Fruit fly (Drosophila melanogaster): Measurements from ENCODE around the gene CG17544.

The CG17544 gene

dm6 chr2L:19432424-19433015 is 34.2 kb upstream of the CG17544 start, which contains the start of gene Rab9:
Gene Rab9, plus strand, starts transcription at chr2L:19432574.
- TF ChIP-seq CG8478 (optimal IDR thresholded peaks at IDR 0.05) (no peak), pan (optimal IDR thresholded peaks at IDR 0.05) (no peak), EcR (GFP tag; optimal IDR thresholded peaks at IDR 0.05) (no peak), usp (GFP tag; optimal IDR thresholded peaks at IDR 0.05) (no peak), psq (optimal IDR thresholded peaks at IDR 0.05) (no peak), Dll (optimal IDR thresholded peaks at IDR 0.05) (no peak)

dm6 chr2L:19430343-19430742 is 32.0 kb upstream of the CG17544 start, which contains the start of gene RtcB:
Gene RtcB, plus strand, starts transcription at chr2L:19430643.
- TF ChIP-seq usp (GFP tag; optimal IDR thresholded peaks at IDR 0.05) = no peak
- TF ChIP-seq CG8478 (optimal IDR thresholded peaks at IDR 0.05) = no peak
- no peak for TF ChIP-seq pan (optimal IDR thresholded peaks at IDR 0.05)
- no peak for TF ChIP-seq psq (optimal IDR thresholded peaks at IDR 0.05)
- TF ChIP-seq EcR (GFP tag; optimal IDR thresholded peaks at IDR 0.05) = no peak
- TF ChIP-seq Dll (optimal IDR thresholded peaks at IDR 0.05) = no peak

DNA sequence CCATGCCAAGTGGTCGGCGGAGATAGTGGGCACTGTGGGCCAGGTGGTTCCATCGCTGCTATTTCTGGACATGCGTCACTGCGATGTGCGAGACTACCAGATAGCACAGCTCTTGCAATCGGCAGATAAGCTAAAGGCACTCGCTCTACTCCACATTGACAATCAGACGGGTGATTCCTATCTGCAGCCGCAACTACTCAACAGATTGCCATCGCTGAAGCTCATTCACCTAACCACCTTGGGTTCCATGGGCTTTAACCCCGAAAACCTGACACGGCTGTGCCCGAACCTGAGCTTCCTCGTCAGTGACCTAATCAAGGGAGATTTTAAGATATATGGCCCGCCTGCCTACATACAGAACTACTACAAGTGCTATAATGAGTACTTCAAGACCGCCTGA is 31.4 kb upstream of the CG17544 start:
- no peak for TF ChIP-seq Dll (optimal IDR thresholded peaks at IDR 0.05)
- TF ChIP-seq EcR (GFP tag; optimal IDR thresholded peaks at IDR 0.05) = no peak
- TF ChIP-seq usp (GFP tag; optimal IDR thresholded peaks at IDR 0.05) = no peak
- no peak for TF ChIP-seq CG8478 (optimal IDR thresholded peaks at IDR 0.05)
- no peak for TF ChIP-seq pan (optimal IDR thresholded peaks at IDR 0.05)
- TF ChIP-seq psq (optimal IDR thresholded peaks at IDR 0.05) = no peak

DNA sequence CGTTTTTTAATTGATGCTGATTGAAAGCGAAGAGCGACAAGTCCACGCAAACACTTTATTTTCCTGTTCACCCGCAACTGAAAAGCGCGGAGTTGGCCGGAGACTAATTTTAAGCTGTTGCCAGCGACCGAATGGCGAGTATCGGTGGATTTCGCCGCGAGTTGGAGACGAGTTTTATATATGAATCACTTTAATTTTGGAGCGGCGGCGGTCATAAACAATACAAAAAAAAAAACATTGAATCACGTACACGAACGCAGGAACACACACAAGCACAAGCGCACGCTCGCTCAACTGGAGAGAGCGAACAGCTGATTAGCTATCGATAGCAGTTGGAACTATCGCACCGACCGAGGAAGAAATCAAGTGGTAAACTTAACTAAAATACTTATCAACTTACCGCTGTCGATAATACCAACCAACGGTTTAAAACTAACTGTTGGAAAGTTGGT is 28.1 kb upstream of the CG17544 start, which contains the start of gene Pax:
Pax (minus strand) TSS at position 267 of the 452 bp plus-strand sequence.
- peak; percentile 3 for TF ChIP-seq Dll (optimal IDR thresholded peaks at IDR 0.05)
- no peak for TF ChIP-seq psq (optimal IDR thresholded peaks at IDR 0.05)
- no peak for TF ChIP-seq pan (optimal IDR thresholded peaks at IDR 0.05)
- no peak for TF ChIP-seq usp (GFP tag; optimal IDR thresholded peaks at IDR 0.05)

- TF ChIP-seq Dll (optimal IDR thresholded peaks at IDR 0.05) (no peak), pan (optimal IDR thresholded peaks at IDR 0.05) (peak; percentile 53)
Measured at dm6 chr2L:19425765-19426329, 27.6 kb upstream of the CG17544 start.

- TF ChIP-seq psq (optimal IDR thresholded peaks at IDR 0.05) (no peak), Dll (optimal IDR thresholded peaks at IDR 0.05) (no peak), pan (optimal IDR thresholded peaks at IDR 0.05) (no peak), usp (GFP tag; optimal IDR thresholded peaks at IDR 0.05) (no peak), EcR (GFP tag; optimal IDR thresholded peaks at IDR 0.05) (no peak), CG8478 (optimal IDR thresholded peaks at IDR 0.05) (no peak)
Measured at dm6 chr2L:19425105-19425504, 26.8 kb upstream of the CG17544 start.

dm6 chr2L:19424307-19424902 is 26.1 kb upstream of the CG17544 start:
- TF ChIP-seq EcR (GFP tag; optimal IDR thresholded peaks at IDR 0.05) = no peak

DNA sequence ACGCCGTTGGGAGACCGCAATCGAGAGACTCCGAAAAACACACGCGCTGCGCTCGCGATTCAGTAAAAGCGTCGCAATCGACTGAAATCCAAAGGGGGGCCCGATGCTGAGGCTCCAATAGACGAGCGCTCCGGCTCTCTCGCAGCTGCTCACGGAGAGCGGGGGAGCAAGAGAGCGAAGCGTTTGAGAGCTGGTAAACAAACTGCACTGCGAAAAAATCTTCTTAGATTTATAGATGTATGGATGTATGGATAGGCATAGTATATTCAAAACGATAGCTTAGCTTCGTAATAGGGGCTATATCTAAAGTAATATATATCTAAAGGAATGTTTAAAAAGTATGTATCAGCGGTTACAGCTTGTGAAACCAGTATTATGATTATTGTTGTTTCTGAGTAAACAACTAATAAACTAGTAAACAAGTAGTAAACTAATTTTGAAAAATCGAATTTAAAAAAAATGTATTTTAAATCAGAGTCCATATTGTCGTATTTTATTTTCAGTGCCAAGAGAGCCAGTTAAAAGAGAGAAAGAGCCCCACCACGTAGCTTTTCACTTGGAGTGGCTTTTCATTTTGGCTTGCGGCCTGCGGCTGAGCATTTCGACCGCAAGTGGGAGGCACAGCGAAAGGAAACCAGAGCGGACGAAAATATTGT is 25.3 kb upstream of the CG17544 start, which contains the start of the genes Alp12 and CG13085:
Alp12 (plus strand) TSS at position 584 of the 656 bp plus-strand sequence.
CG13085 (plus strand) TSS at position 584 of the 656 bp plus-strand sequence.
- TF ChIP-seq Dll (optimal IDR thresholded peaks at IDR 0.05) = no peak
- TF ChIP-seq CG8478 (optimal IDR thresholded peaks at IDR 0.05) = no peak
- no peak for TF ChIP-seq pan (optimal IDR thresholded peaks at IDR 0.05)
- TF ChIP-seq psq (optimal IDR thresholded peaks at IDR 0.05) = no peak
- no peak for TF ChIP-seq EcR (GFP tag; optimal IDR thresholded peaks at IDR 0.05)
- no peak for TF ChIP-seq usp (GFP tag; optimal IDR thresholded peaks at IDR 0.05)

DNA sequence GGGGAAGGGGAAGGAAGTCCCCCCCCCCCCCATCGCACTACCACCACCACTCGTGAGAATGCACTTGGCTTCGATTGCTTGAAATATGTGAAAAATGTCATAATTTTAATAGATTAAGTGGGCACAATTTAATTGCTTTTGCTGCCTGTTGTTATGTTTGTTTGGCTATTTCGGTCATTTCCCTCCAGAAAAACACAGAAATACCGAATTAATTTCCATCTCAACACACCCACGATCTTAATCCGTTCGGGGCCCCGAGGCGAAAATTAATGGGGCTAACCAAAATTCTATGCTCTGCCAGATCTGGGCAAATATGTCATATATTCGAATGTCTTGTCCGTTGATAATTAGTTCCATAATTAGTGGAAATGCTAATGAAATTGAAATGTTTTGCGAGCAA is 24.3 kb upstream of the CG17544 start:
- TF ChIP-seq psq (optimal IDR thresholded peaks at IDR 0.05) (no peak), pan (optimal IDR thresholded peaks at IDR 0.05) (no peak), Dll (optimal IDR thresholded peaks at IDR 0.05) (no peak), usp (GFP tag; optimal IDR thresholded peaks at IDR 0.05) (no peak), EcR (GFP tag; optimal IDR thresholded peaks at IDR 0.05) (no peak), CG8478 (optimal IDR thresholded peaks at IDR 0.05) (no peak)

dm6 chr2L:19421573-19421972 is 23.3 kb upstream of the CG17544 start:
- TF ChIP-seq psq (optimal IDR thresholded peaks at IDR 0.05) = no peak
- TF ChIP-seq EcR (GFP tag; optimal IDR thresholded peaks at IDR 0.05) = no peak
- TF ChIP-seq Dll (optimal IDR thresholded peaks at IDR 0.05) = no peak
- TF ChIP-seq pan (optimal IDR thresholded peaks at IDR 0.05) = no peak
- TF ChIP-seq usp (GFP tag; optimal IDR thresholded peaks at IDR 0.05) = no peak
- no peak for TF ChIP-seq CG8478 (optimal IDR thresholded peaks at IDR 0.05)

DNA sequence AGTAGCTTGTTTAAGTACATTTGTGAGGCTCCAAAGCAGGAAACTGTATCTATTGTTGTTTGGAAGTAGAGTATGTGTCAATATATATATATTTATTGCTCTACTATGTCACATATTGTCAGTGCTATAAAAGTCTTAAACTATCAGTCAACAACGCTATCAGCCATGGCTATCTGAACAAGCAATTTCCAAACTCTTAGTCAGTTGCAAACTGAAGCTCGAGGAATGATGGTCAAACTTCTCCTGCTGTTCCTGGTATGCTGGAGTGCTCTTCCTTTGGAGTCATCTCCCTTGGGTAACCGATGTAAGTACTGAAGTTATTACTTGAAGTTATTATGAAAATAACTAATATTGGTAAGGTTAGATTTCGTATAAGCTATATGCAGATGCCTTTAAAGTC is 20.6 kb upstream of the CG17544 start, which contains the start of gene lectin-37Db:
lectin-37Db (plus strand) TSS at position 204 of the 400 bp plus-strand sequence.
- TF ChIP-seq pan (optimal IDR thresholded peaks at IDR 0.05) = no peak
- no peak for TF ChIP-seq usp (GFP tag; optimal IDR thresholded peaks at IDR 0.05)

DNA sequence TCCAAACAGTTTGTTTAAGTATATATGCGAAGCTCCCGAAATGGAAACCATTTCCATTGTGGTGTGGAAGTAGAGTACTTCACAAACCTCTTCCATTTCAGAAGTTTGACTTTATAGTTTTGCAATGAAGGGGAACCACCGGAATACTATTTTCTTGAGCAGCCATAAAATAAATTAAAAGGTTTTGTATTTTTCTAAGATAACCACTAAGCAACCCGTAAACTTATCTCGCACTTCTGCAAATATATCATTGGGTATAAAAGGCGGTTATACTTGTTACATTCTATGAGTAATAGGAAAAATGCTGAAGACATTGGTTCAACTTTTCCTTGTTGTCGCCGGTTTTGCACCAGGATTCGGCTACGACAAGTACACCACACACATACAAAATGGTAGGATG is 19.7 kb upstream of the CG17544 start, which contains the start of gene lectin-37Da:
lectin-37Da (plus strand) TSS at position 301 of the 400 bp plus-strand sequence.
- no peak for TF ChIP-seq psq (optimal IDR thresholded peaks at IDR 0.05)
- no peak for TF ChIP-seq usp (GFP tag; optimal IDR thresholded peaks at IDR 0.05)
- TF ChIP-seq EcR (GFP tag; optimal IDR thresholded peaks at IDR 0.05) = no peak
- no peak for TF ChIP-seq CG8478 (optimal IDR thresholded peaks at IDR 0.05)
- TF ChIP-seq pan (optimal IDR thresholded peaks at IDR 0.05) = no peak
- no peak for TF ChIP-seq Dll (optimal IDR thresholded peaks at IDR 0.05)

Data from whole organism.